Fruit fly (Drosophila melanogaster) whole organism, adult: Measurements from ENCODE around the gene CtBP.

Source experiments
- CG11617 ChIP-seq: fragments of 200-800 bp; sonication (Bioruptor generic); optimal IDR thresholded peaks from 2 replicates; lab custom pipeline; 2017; ENCODE audit warnings: mild to moderate bottlenecking, missing biosample characterization, missing genetic modification reagents, missing genetic modification characterization
- CG12768 ChIP-seq: fragments of 200-800 bp; sonication (Bioruptor generic); optimal IDR thresholded peaks from 2 replicates; lab custom pipeline; 2017; ENCODE audit warnings: missing biosample characterization, missing genetic modification characterization, mild to moderate bottlenecking, moderate library complexity, missing genetic modification reagents
- CG14711 ChIP-seq: fragments of 200-800 bp; sonication (Bioruptor generic); optimal IDR thresholded peaks from 2 replicates; lab custom pipeline; 2018; ENCODE audit warnings: missing biosample characterization, mild to moderate bottlenecking, missing genetic modification characterization, moderate library complexity
- CG1620 ChIP-seq: fragments of 200-800 bp; sonication (Bioruptor generic); optimal IDR thresholded peaks from 2 replicates; lab custom pipeline; 2016; ENCODE audit warnings: missing biosample characterization, missing genetic modification characterization
- CG33017 ChIP-seq: fragments of 200-800 bp; sonication (Bioruptor generic); optimal IDR thresholded peaks from 2 replicates; lab custom pipeline; 2018; ENCODE audit warnings: missing biosample characterization, mild to moderate bottlenecking, missing genetic modification characterization, moderate library complexity
- CG5204 ChIP-seq: fragments of 200-800 bp; sonication (Bioruptor generic); optimal IDR thresholded peaks from 2 replicates; lab custom pipeline; 2016; ENCODE audit warnings: missing biosample characterization, missing genetic modification characterization
- CG7045 ChIP-seq: fragments of 200-800 bp; sonication (Bioruptor generic); optimal IDR thresholded peaks from 2 replicates; lab custom pipeline; 2017; ENCODE audit warnings: missing biosample characterization, mild to moderate bottlenecking, missing genetic modification characterization
- CG7101 ChIP-seq: fragments of 200-800 bp; sonication (Bioruptor generic); optimal IDR thresholded peaks from 2 replicates; lab custom pipeline; 2018; ENCODE audit warnings: missing biosample characterization, mild to moderate bottlenecking, missing genetic modification characterization, moderate library complexity
- Clk ChIP-seq: fragments of 200-800 bp; sonication (Bioruptor generic); optimal IDR thresholded peaks from 2 replicates; lab custom pipeline; 2017; ENCODE audit warnings: missing biosample characterization, missing genetic modification characterization
- Crg-1 ChIP-seq: fragments of 200-800 bp; sonication (Bioruptor generic); optimal IDR thresholded peaks from 2 replicates; lab custom pipeline; 2016; ENCODE audit warnings: missing biosample characterization, missing genetic modification characterization
- Hr96 ChIP-seq: fragments of 200-800 bp; sonication (Bioruptor generic); optimal IDR thresholded peaks from 2 replicates; lab custom pipeline; 2016; ENCODE audit warnings: missing biosample characterization, missing genetic modification characterization
- Mnt ChIP-seq: fragments of 200-800 bp; sonication (Bioruptor generic); optimal IDR thresholded peaks from 2 replicates; lab custom pipeline; 2016; ENCODE audit warnings: missing biosample characterization, mild to moderate bottlenecking, missing genetic modification characterization
- bab1 ChIP-seq: fragments of 200-800 bp; sonication (Bioruptor generic); optimal IDR thresholded peaks from 3 replicates; lab custom pipeline; 2019; ENCODE audit warnings: missing biosample characterization, mild to moderate bottlenecking, missing genetic modification characterization, moderate library complexity
- cic ChIP-seq: fragments of 200-800 bp; sonication (Bioruptor generic); optimal IDR thresholded peaks from 2 replicates; lab custom pipeline; 2017; ENCODE audit warnings: missing biosample characterization, mild to moderate bottlenecking, missing genetic modification characterization, moderate library complexity
- cnc ChIP-seq, 2 experiments: fragments of >200 bp; optimal IDR thresholded peaks; 2 replicates each; lab custom pipeline; 2017
- kay ChIP-seq: fragments of 200-800 bp; sonication (Bioruptor generic); peaks from one replicate; lab custom pipeline; 2016; ENCODE audit warnings: missing biosample characterization, missing genetic modification characterization, borderline replicate concordance
- ovo ChIP-seq: fragments of 200-800 bp; sonication (Bioruptor generic); optimal IDR thresholded peaks from 2 replicates; lab custom pipeline; 2016; ENCODE audit warnings: missing biosample characterization, missing genetic modification characterization
- pad ChIP-seq: fragments of 200-800 bp; sonication (Bioruptor generic); optimal IDR thresholded peaks from 3 replicates; lab custom pipeline; 2017; ENCODE audit warnings: missing biosample characterization, missing genetic modification characterization, mild to moderate bottlenecking, moderate library complexity, missing genetic modification reagents
- tj ChIP-seq: fragments of 200-800 bp; sonication (Bioruptor generic); optimal IDR thresholded peaks from 3 replicates; lab custom pipeline; 2017; ENCODE audit warnings: missing biosample characterization, mild to moderate bottlenecking, missing genetic modification characterization, moderate library complexity
- toe ChIP-seq: fragments of 200-800 bp; sonication (Bioruptor generic); optimal IDR thresholded peaks from 2 replicates; lab custom pipeline; 2016; ENCODE audit warnings: missing biosample characterization, missing genetic modification characterization

CtBP gene

dm6 chr3R:13033670-13034069, 22.2 kb downstream of the CtBP start:
- no peak for TF ChIP-seq cnc (optimal IDR thresholded peaks at IDR 0.05; lab: Kevin White, UChicago)

- TF ChIP-seq CG1620 (GFP tag; lab: Kevin White, UChicago): no peak
- no peak for TF ChIP-seq CG33017 (tag; lab: Kevin White, UChicago)
- no peak for TF ChIP-seq CG5204 (GFP tag; lab: Kevin White, UChicago)
- TF ChIP-seq CG12768 (GFP tag; lab: Kevin White, UChicago): no peak
- no peak for TF ChIP-seq CG14711 (tag; lab: Kevin White, UChicago)
- no peak for TF ChIP-seq cnc (optimal IDR thresholded peaks at IDR 0.05; lab: Kevin White, UChicago)
- no peak for TF ChIP-seq cic (GFP tag; lab: Kevin White, UChicago)
- TF ChIP-seq CG11617 (GFP tag; lab: Kevin White, UChicago): no peak
- TF ChIP-seq Crg-1: no peak
- no peak for TF ChIP-seq ovo (GFP tag; lab: Kevin White, UChicago)
These were observed 24.6 kb downstream of the CtBP start for dm6 chr3R:13036064-13036463.

DNA sequence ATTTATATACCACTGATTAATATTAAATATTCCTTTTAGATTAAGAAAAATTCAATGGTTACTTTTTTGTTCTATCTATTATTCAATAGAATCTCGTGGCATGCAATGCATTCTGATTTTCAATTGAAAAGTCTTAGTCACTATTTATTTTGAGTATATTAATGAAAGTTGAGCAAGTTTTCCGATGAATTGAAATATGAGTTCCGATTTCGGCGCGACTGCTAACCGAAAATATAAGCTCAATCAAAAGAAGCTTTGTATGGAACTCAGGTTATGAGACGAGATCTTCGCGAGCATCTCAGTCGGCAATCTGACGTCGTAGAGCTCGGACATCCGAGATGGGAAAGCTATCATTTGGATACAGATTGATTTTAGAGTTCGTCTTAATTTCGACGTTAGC, 26.6 kb downstream of the CtBP start, which contains the start of gene CG11668:
Gene CG11668 (plus strand): TSS at position 301 of the 400 bp plus-strand sequence.
- TF ChIP-seq Mnt (GFP tag; lab: Kevin White, UChicago): no peak
- TF ChIP-seq kay: no peak
- TF ChIP-seq CG5204 (GFP tag; lab: Kevin White, UChicago): no peak
- no peak for TF ChIP-seq Crg-1
- TF ChIP-seq CG33017 (tag; lab: Kevin White, UChicago): no peak
- no peak for TF ChIP-seq toe (GFP tag; lab: Kevin White, UChicago)
- TF ChIP-seq CG7045 (GFP tag; lab: Kevin White, UChicago): no peak
- TF ChIP-seq tj: no peak
- no peak for TF ChIP-seq CG14711 (tag; lab: Kevin White, UChicago)
- no peak for TF ChIP-seq Hr96 (GFP tag; lab: Kevin White, UChicago)

dm6 chr3R:13039037-13039583, 27.7 kb downstream of the CtBP start:
- no peak for TF ChIP-seq toe (GFP tag; lab: Kevin White, UChicago)
- TF ChIP-seq CG33017 (tag; lab: Kevin White, UChicago): no peak
- TF ChIP-seq bab1 (GFP tag; lab: Kevin White, UChicago): no peak
- TF ChIP-seq cic (GFP tag; lab: Kevin White, UChicago): no peak
- TF ChIP-seq Crg-1: no peak
- TF ChIP-seq CG11617 (GFP tag; lab: Kevin White, UChicago): no peak
- no peak for TF ChIP-seq tj
- no peak for TF ChIP-seq cnc (optimal IDR thresholded peaks at IDR 0.05; lab: Kevin White, UChicago)
- no peak for TF ChIP-seq CG7045 (GFP tag; lab: Kevin White, UChicago)
- no peak for TF ChIP-seq ovo (GFP tag; lab: Kevin White, UChicago)

DNA sequence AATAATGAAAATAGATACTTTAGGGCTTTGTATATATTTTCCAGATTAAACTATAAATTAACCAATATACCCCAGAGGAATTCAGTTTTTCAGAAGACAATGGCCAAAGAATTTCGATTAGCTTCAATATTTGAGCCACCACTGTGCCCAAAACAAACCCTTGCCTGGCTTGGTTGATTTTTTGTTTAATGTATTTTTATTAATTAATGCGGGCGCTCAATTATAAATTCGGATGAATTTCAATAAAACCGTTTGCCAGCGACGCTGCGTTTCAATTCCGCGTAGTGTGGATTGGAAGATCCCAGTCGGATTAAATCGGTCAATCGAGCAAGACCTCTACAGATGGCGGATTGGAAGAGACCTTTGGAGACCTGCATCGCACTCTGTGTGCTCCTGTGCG, 30.3 kb downstream of the CtBP start, which contains the start of gene CG11670:
Gene CG11670 (plus strand): TSS at position 301 of the 400 bp plus-strand sequence.
- TF ChIP-seq CG11617 (GFP tag; lab: Kevin White, UChicago): no peak
- TF ChIP-seq Clk (GFP tag; lab: Kevin White, UChicago): no peak
- TF ChIP-seq bab1 (GFP tag; lab: Kevin White, UChicago): no peak
- no peak for TF ChIP-seq CG33017 (tag; lab: Kevin White, UChicago)
- TF ChIP-seq kay: no peak
- no peak for TF ChIP-seq CG12768 (GFP tag; lab: Kevin White, UChicago)
- no peak for TF ChIP-seq cic (GFP tag; lab: Kevin White, UChicago)

DNA sequence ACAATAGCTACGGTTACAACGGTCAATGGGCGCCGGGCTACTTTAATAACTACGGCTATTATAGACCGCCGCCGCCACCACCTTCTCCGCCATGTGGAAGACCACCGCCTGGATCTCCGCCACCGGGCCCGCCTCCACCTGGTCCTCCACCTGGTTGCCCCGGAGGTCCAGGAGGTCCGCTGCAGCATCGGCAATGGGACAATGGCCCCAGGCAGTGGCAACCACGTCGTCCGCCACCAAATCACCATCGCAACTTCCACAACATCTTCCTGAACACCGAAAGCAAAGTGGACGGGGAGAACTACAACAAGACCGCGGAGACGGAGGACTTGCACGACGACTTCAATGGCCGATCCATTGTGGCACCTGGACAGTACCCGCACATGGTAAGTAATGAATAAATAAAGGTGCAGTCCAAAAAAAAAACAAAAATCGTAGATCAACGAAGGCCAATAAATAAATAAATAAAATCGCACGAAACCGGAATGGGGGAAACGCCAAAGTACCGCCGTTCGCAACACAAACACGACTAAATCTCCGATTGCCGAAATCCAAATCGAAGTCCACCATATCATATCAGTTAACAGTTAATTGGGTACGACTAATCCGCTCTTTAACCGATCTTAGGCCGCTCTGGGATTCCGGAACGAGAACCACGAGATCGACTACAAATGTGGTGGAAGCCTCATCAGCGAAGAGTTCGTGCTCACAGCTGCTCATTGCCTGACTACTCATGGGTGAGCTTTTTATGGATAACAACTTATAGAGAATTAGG, 31.0 kb downstream of the CtBP start, which contains the start of gene snk:
Gene snk (minus strand): TSS at position 513 of the 775 bp plus-strand sequence.
- TF ChIP-seq CG5204 (GFP tag; lab: Kevin White, UChicago) (no peak), ovo (GFP tag; lab: Kevin White, UChicago) (peak; percentile 20), pad (GFP tag; lab: Kevin White, UChicago) (peak; percentile 63)

- TF ChIP-seq pad (GFP tag; lab: Kevin White, UChicago): no peak
- no peak for TF ChIP-seq CG14711 (tag; lab: Kevin White, UChicago)
- TF ChIP-seq bab1 (GFP tag; lab: Kevin White, UChicago): no peak
- TF ChIP-seq kay: no peak
- TF ChIP-seq tj: no peak
- no peak for TF ChIP-seq Mnt (GFP tag; lab: Kevin White, UChicago)
- no peak for TF ChIP-seq ovo (GFP tag; lab: Kevin White, UChicago)
- no peak for TF ChIP-seq CG7101 (tag; lab: Kevin White, UChicago)
- TF ChIP-seq Clk (GFP tag; lab: Kevin White, UChicago): no peak
These were observed 32.4 kb downstream of the CtBP start, which contains the start of gene CG45122 for dm6 chr3R:13043857-13044256. Gene CG45122 (plus strand): TSS chr3R:13044157.
